Fruit fly (Drosophila melanogaster) whole organism, embryonic: ENCODE results near the gene CG45490.

ENCODE experiments used
- BEAF-32 ChIP-seq: fragments of 200-800 bp; sonication (Bioruptor generic); optimal IDR thresholded peaks from 3 replicates; lab custom pipeline; 2017; ENCODE audit warnings: missing biosample characterization, missing genetic modification characterization, mild to moderate bottlenecking, moderate library complexity, missing genetic modification reagents
- CG10543 ChIP-seq: fragments of 200-800 bp; sonication (Bioruptor generic); optimal IDR thresholded peaks from 3 replicates; lab custom pipeline; 2017; ENCODE audit warnings: missing biosample characterization, mild to moderate bottlenecking, missing genetic modification characterization, moderate library complexity
- CG12769 ChIP-seq: fragments of 200-800 bp; sonication (Bioruptor generic); optimal IDR thresholded peaks from 2 replicates; lab custom pipeline; 2019; ENCODE audit warnings: missing biosample characterization, mild to moderate bottlenecking, missing genetic modification characterization, moderate library complexity
- CG15011 ChIP-seq: fragments of 200-800 bp; sonication (Bioruptor generic); optimal IDR thresholded peaks from 3 replicates; lab custom pipeline; 2018; ENCODE audit warnings: missing biosample characterization, mild to moderate bottlenecking, missing genetic modification characterization
- CG15696 ChIP-seq: fragments of 200-800 bp; sonication (Bioruptor generic); optimal IDR thresholded peaks from 2 replicates; lab custom pipeline; 2019; ENCODE audit warnings: missing biosample characterization, mild to moderate bottlenecking, missing genetic modification characterization, moderate library complexity
- CG1603 ChIP-seq: fragments of 200-800 bp; sonication (Bioruptor generic); optimal IDR thresholded peaks from 2 replicates; lab custom pipeline; 2019; ENCODE audit warnings: missing biosample characterization, mild to moderate bottlenecking, missing genetic modification characterization, moderate library complexity
- CG16863 ChIP-seq: fragments of 200-800 bp; sonication (Bioruptor generic); optimal IDR thresholded peaks from 3 replicates; lab custom pipeline; 2016; ENCODE audit warnings: missing biosample characterization, missing genetic modification characterization
- CG17186 ChIP-seq: fragments of 200-800 bp; sonication (Bioruptor generic); optimal IDR thresholded peaks from 3 replicates; lab custom pipeline; 2017; ENCODE audit warnings: missing biosample characterization, missing genetic modification reagents, missing genetic modification characterization
- CG17385 ChIP-seq: fragments of 200-800 bp; sonication (Bioruptor generic); optimal IDR thresholded peaks from 3 replicates; lab custom pipeline; 2018; ENCODE audit warnings: missing biosample characterization, mild to moderate bottlenecking, missing genetic modification characterization
- CG18599 ChIP-seq: fragments of 200-800 bp; sonication (Bioruptor generic); optimal IDR thresholded peaks from 3 replicates; lab custom pipeline; 2017; ENCODE audit warnings: missing biosample characterization, missing genetic modification characterization, mild to moderate bottlenecking, moderate library complexity, missing genetic modification reagents
- CG32767 ChIP-seq: fragments of 200-800 bp; sonication (Bioruptor generic); IDR thresholded peaks from 2 replicates; pipeline ENCODE4 v1.3.6; 2022; ENCODE audit warnings: missing biosample characterization, missing genetic modification characterization
- CG6254 ChIP-seq: fragments of 200-800 bp; sonication (Bioruptor generic); optimal IDR thresholded peaks from 3 replicates; lab custom pipeline; 2017; ENCODE audit warnings: mild to moderate bottlenecking, missing biosample characterization, missing genetic modification reagents, missing genetic modification characterization
- CG6765 ChIP-seq: fragments of 200-800 bp; sonication (Bioruptor generic); optimal IDR thresholded peaks from 3 replicates; lab custom pipeline; 2017; ENCODE audit warnings: missing biosample characterization, mild to moderate bottlenecking, missing genetic modification characterization
- CG6813 ChIP-seq: fragments of 200-800 bp; sonication (Bioruptor generic); optimal IDR thresholded peaks from 2 replicates; lab custom pipeline; 2017; ENCODE audit warnings: missing biosample characterization, missing genetic modification characterization, mild to moderate bottlenecking, moderate library complexity, missing genetic modification reagents
- Doc2 ChIP-seq: fragments of 200-800 bp; sonication (Bioruptor generic); IDR thresholded peaks from 2 replicates; pipeline ENCODE4 v1.3.6; 2022; ENCODE audit warnings: missing biosample characterization, missing genetic modification characterization
- Dp ChIP-seq: fragments of 200-800 bp; sonication (Bioruptor generic); optimal IDR thresholded peaks from 2 replicates; lab custom pipeline; 2018; ENCODE audit warnings: missing biosample characterization, mild to moderate bottlenecking, missing genetic modification characterization, moderate library complexity
- Fer1 ChIP-seq: fragments of 200-800 bp; sonication (Bioruptor generic); optimal IDR thresholded peaks from 2 replicates; lab custom pipeline; 2017; ENCODE audit warnings: missing biosample characterization, mild to moderate bottlenecking, missing genetic modification characterization
- Fer2 ChIP-seq: fragments of 200-800 bp; sonication (Bioruptor generic); optimal IDR thresholded peaks from 2 replicates; lab custom pipeline; 2018; ENCODE audit warnings: missing biosample characterization, mild to moderate bottlenecking, missing genetic modification characterization, moderate library complexity
- Hr3 ChIP-seq: fragments of 200-800 bp; sonication (Bioruptor generic); optimal IDR thresholded peaks from 3 replicates; lab custom pipeline; 2016; ENCODE audit warnings: missing biosample characterization, missing genetic modification characterization
- Mad ChIP-seq: fragments of 200-800 bp; sonication (Bioruptor generic); optimal IDR thresholded peaks from 2 replicates; lab custom pipeline; 2016; ENCODE audit warnings: missing biosample characterization, missing genetic modification characterization
- NK7.1 ChIP-seq: fragments of 200-800 bp; sonication (Bioruptor generic); optimal IDR thresholded peaks from 3 replicates; lab custom pipeline; 2016; ENCODE audit warnings: missing biosample characterization, missing genetic modification characterization
- Nf-YA ChIP-seq: fragments of 200-800 bp; sonication (Bioruptor generic); IDR thresholded peaks from 2 replicates; pipeline ENCODE4 v1.3.6; 2022; ENCODE audit warnings: missing biosample characterization, missing genetic modification characterization
- Ptx1 ChIP-seq: fragments of 200-800 bp; sonication (Bioruptor generic); IDR thresholded peaks from 2 replicates; pipeline ENCODE4 v1.3.6; 2022; ENCODE audit warnings: missing biosample characterization, missing genetic modification characterization
- Sin3A ChIP-seq: fragments of >200 bp; optimal IDR thresholded peaks from 2 replicates; lab custom pipeline; 2018
- Stat92E ChIP-seq, 3 experiments: fragments of >200 bp in 2 of 3; fragments of 200-800 bp in 1 of 3; sonication (Bioruptor generic) in 1 of 3; optimal IDR thresholded peaks; 2 replicates each; lab custom pipeline; 2017 to 2019; ENCODE audit warnings: missing biosample characterization in 3 of 3, missing genetic modification characterization in 3 of 3, mild to moderate bottlenecking in 1 of 3, moderate library complexity in 1 of 3
- caup ChIP-seq: fragments of 200-800 bp; sonication (Bioruptor generic); optimal IDR thresholded peaks from 3 replicates; lab custom pipeline; 2017; ENCODE audit warnings: missing biosample characterization, mild to moderate bottlenecking, missing genetic modification characterization, moderate library complexity; ENCODE audit not compliant: severe bottlenecking
- disco-r ChIP-seq: fragments of 200-800 bp; sonication (Bioruptor generic); optimal IDR thresholded peaks from 2 replicates; lab custom pipeline; 2016; ENCODE audit warnings: missing biosample characterization, missing genetic modification characterization
- dm ChIP-seq: fragments of 200-800 bp; sonication (Bioruptor generic); optimal IDR thresholded peaks from 3 replicates; lab custom pipeline; 2016; ENCODE audit warnings: missing biosample characterization, missing genetic modification characterization
- eyg ChIP-seq: fragments of 200-800 bp; sonication (Bioruptor generic); optimal IDR thresholded peaks from 3 replicates; lab custom pipeline; 2016; ENCODE audit warnings: missing biosample characterization, missing genetic modification characterization
- ftz-f1 ChIP-seq: fragments of 200-800 bp; sonication (Bioruptor generic); optimal IDR thresholded peaks from 2 replicates; lab custom pipeline; 2016; ENCODE audit warnings: missing biosample characterization, missing genetic modification characterization
- h ChIP-seq: fragments of >200 bp; optimal IDR thresholded peaks from 2 replicates; lab custom pipeline; 2017
- ham ChIP-seq: fragments of 200-800 bp; sonication (Bioruptor generic); IDR thresholded peaks from 2 replicates; pipeline ENCODE4 v1.3.6; 2022; ENCODE audit warnings: missing biosample characterization, missing genetic modification characterization
- her ChIP-seq: fragments of 200-800 bp; sonication (Bioruptor generic); optimal IDR thresholded peaks from 2 replicates; lab custom pipeline; 2016; ENCODE audit warnings: missing biosample characterization, missing genetic modification characterization
- insv ChIP-seq, 2 experiments: fragments of 200-800 bp; sonication (Bioruptor generic); optimal IDR thresholded peaks; 3 replicates each; lab custom pipeline; 2016 to 2018; ENCODE audit warnings: missing biosample characterization in 2 of 2, missing genetic modification characterization in 2 of 2
- kay ChIP-seq: fragments of 200-800 bp; sonication (Bioruptor generic); optimal IDR thresholded peaks from 2 replicates; lab custom pipeline; 2016; ENCODE audit warnings: missing biosample characterization, missing genetic modification characterization
- kni ChIP-seq: fragments of 200-800 bp; sonication (Bioruptor generic); optimal IDR thresholded peaks from 3 replicates; lab custom pipeline; 2017; ENCODE audit warnings: mild to moderate bottlenecking, missing biosample characterization, missing genetic modification reagents, missing genetic modification characterization
- lbe ChIP-seq: fragments of 200-800 bp; sonication (Bioruptor generic); optimal IDR thresholded peaks from 2 replicates; lab custom pipeline; 2016; ENCODE audit warnings: missing biosample characterization, mild to moderate bottlenecking, missing genetic modification characterization
- lola ChIP-seq, 3 experiments: fragments of >200 bp in 2 of 3; fragments of 200-800 bp in 1 of 3; sonication (Bioruptor generic) in 1 of 3; optimal IDR thresholded peaks; 2 replicates each; lab custom pipeline; 2017 to 2019; ENCODE audit warnings: missing biosample characterization in 3 of 3, missing genetic modification characterization in 3 of 3, mild to moderate bottlenecking in 1 of 3, moderate library complexity in 1 of 3
- nerfin-1 ChIP-seq: fragments of 200-800 bp; sonication (Bioruptor generic); optimal IDR thresholded peaks from 3 replicates; lab custom pipeline; 2019; ENCODE audit warnings: missing biosample characterization, mild to moderate bottlenecking, missing genetic modification characterization, moderate library complexity
- odd ChIP-seq: fragments of 200-800 bp; sonication (Bioruptor generic); optimal IDR thresholded peaks from 2 replicates; lab custom pipeline; 2017; ENCODE audit warnings: missing biosample characterization, mild to moderate bottlenecking, missing genetic modification characterization
- ranshi ChIP-seq: fragments of 200-800 bp; sonication (Bioruptor generic); IDR thresholded peaks from 2 replicates; pipeline ENCODE4 v1.3.6; 2022; ENCODE audit warnings: missing biosample characterization, missing genetic modification characterization
- schlank ChIP-seq: fragments of 200-800 bp; sonication (Bioruptor generic); optimal IDR thresholded peaks from 2 replicates; lab custom pipeline; 2018; ENCODE audit warnings: missing biosample characterization, mild to moderate bottlenecking, missing genetic modification characterization
- stc ChIP-seq: fragments of 200-800 bp; sonication (Bioruptor generic); IDR thresholded peaks from 2 replicates; pipeline ENCODE4 v1.3.6; 2022; ENCODE audit warnings: missing biosample characterization, missing genetic modification characterization
- tap ChIP-seq: fragments of 200-800 bp; optimal IDR thresholded peaks from 3 replicates; lab custom pipeline; 2019; ENCODE audit warnings: missing biosample characterization, mild to moderate bottlenecking, missing genetic modification characterization, moderate library complexity
- ttk ChIP-seq: fragments of 200-800 bp; sonication (Bioruptor generic); IDR thresholded peaks from 2 replicates; pipeline ENCODE4 v2.1.2; 2022; ENCODE audit warnings: missing biosample characterization, missing genetic modification characterization
- tx ChIP-seq: fragments of 200-800 bp; sonication (Bioruptor generic); optimal IDR thresholded peaks from 2 replicates; lab custom pipeline; 2016; ENCODE audit warnings: missing biosample characterization, missing genetic modification characterization
- vnd ChIP-seq: fragments of 200-800 bp; sonication (Bioruptor generic); IDR thresholded peaks from 3 replicates; pipeline ENCODE4 v1.3.6; 2022; ENCODE audit warnings: missing biosample characterization, missing genetic modification characterization; ENCODE audit not compliant: partially characterized antibody
- z ChIP-seq: fragments of 200-800 bp; sonication (Bioruptor generic); IDR thresholded peaks from 3 replicates; pipeline ENCODE4 v1.3.6; 2022; ENCODE audit warnings: missing biosample characterization, missing genetic modification characterization

Gene CG45490

dm6 chrX:19886936-19887934, 46.9 kb downstream of the CG45490 start:
- TF ChIP-seq kni (GFP tag; lab: Kevin White, UChicago) = peak; percentile 39
- TF ChIP-seq vnd (GFP tag; lab: Robert Waterston, UW) = no peak
- TF ChIP-seq h (lab: Kevin White, UChicago) = no peak
- no peak for TF ChIP-seq CG32767 (GFP tag; lab: Robert Waterston, UW)
- no peak for TF ChIP-seq Mad (GFP tag; lab: Kevin White, UChicago)
- TF ChIP-seq CG6254 (GFP tag; lab: Kevin White, UChicago) = no peak
- TF ChIP-seq ham (GFP tag; lab: Robert Waterston, UW) = no peak
- no peak for TF ChIP-seq Stat92E (GFP tag; optimal IDR thresholded peaks at IDR 0.05; lab: Kevin White, UChicago)
- peak; percentile 8 for TF ChIP-seq nerfin-1
- TF ChIP-seq schlank = no peak
- no peak for TF ChIP-seq tap
- TF ChIP-seq CG15011 (GFP tag; lab: Kevin White, UChicago) = no peak
- TF ChIP-seq her = no peak
- peak; percentile 51; the same call in 1 of the 2 replicates for TF ChIP-seq Nf-YA (GFP tag; lab: Robert Waterston, UW)
- TF ChIP-seq BEAF-32 = no peak
- TF ChIP-seq Sin3A (lab: Kevin White, UChicago) = no peak
- no peak for TF ChIP-seq tx (GFP tag; lab: Kevin White, UChicago)
- no peak for TF ChIP-seq Fer2 (tag; lab: Kevin White, UChicago)
- TF ChIP-seq Doc2 (GFP tag; lab: Robert Waterston, UW) = no peak
- TF ChIP-seq CG18599 (GFP tag; lab: Kevin White, UChicago) = no peak
- TF ChIP-seq lbe (GFP tag; lab: Kevin White, UChicago) = no peak
- TF ChIP-seq ranshi (GFP tag; lab: Robert Waterston, UW) = no peak
- no peak for TF ChIP-seq NK7.1 (GFP tag; lab: Kevin White, UChicago)
- no peak for TF ChIP-seq disco-r
- TF ChIP-seq CG12769 (tag; lab: Kevin White, UChicago) = peak; percentile 91
- 0 out of 2 replicates have a peak, but pooled peaks have one; percentile 23 for TF ChIP-seq ttk (GFP tag; lab: Robert Waterston, UW)
- no peak for TF ChIP-seq CG1603 (tag; lab: Kevin White, UChicago)
- no peak for TF ChIP-seq dm (GFP tag; lab: Kevin White, UChicago)
- no peak for TF ChIP-seq ftz-f1
- no peak for TF ChIP-seq CG15696 (tag; lab: Kevin White, UChicago)
- no peak for TF ChIP-seq CG16863 (GFP tag; lab: Kevin White, UChicago)
- no peak for TF ChIP-seq CG17186 (GFP tag; lab: Kevin White, UChicago)
- peak; percentile 27 for TF ChIP-seq caup
- TF ChIP-seq CG6765 (GFP tag; lab: Kevin White, UChicago) = no peak
- no peak for TF ChIP-seq eyg (GFP tag; lab: Kevin White, UChicago)
- TF ChIP-seq z = no peak
- TF ChIP-seq CG17385 (GFP tag; lab: Kevin White, UChicago) = no peak
- TF ChIP-seq CG10543 (GFP tag; lab: Kevin White, UChicago) = peak; percentile 83
- TF ChIP-seq CG6813 (GFP tag; lab: Kevin White, UChicago) = no peak
- TF ChIP-seq Ptx1 (GFP tag; lab: Robert Waterston, UW) = no peak
- TF ChIP-seq kay (GFP tag; lab: Kevin White, UChicago) = no peak
- TF ChIP-seq Hr3 (GFP tag; lab: Kevin White, UChicago) = no peak
- TF ChIP-seq Dp (GFP tag; lab: Kevin White, UChicago) = no peak
- peak; percentile 42 for TF ChIP-seq Fer1 (GFP tag; lab: Kevin White, UChicago)
- no peak for TF ChIP-seq stc (GFP tag; lab: Robert Waterston, UW)
- TF ChIP-seq odd (GFP tag; lab: Kevin White, UChicago) = no peak
- no peak for TF ChIP-seq insv (GFP tag; optimal IDR thresholded peaks at IDR 0.05; lab: Kevin White, UChicago)
- TF ChIP-seq lola (GFP tag; optimal IDR thresholded peaks at IDR 0.05; lab: Kevin White, UChicago) = no peak
